Fruit fly (Drosophila melanogaster) whole organism, prepupa: ENCODE results near the gene CG13258.
A peak's percentile ranks its signal among the peaks of the same experiment; 100 is the strongest.

Source experiments
- CG11294 ChIP-seq: fragments of 200-800 bp; sonication (Bioruptor generic); IDR thresholded peaks from 2 replicates; pipeline ENCODE4 v1.3.6; 2022; ENCODE audit warnings: missing biosample characterization, missing genetic modification characterization
- CG11902 ChIP-seq: fragments of 200-800 bp; sonication (Bioruptor generic); optimal IDR thresholded peaks from 3 replicates; lab custom pipeline; 2016; ENCODE audit warnings: missing biosample characterization, missing genetic modification characterization
- CG3919 ChIP-seq: fragments of 200-800 bp; sonication (Bioruptor generic); optimal IDR thresholded peaks from 3 replicates; lab custom pipeline; 2016; ENCODE audit warnings: missing biosample characterization, missing genetic modification characterization
- CG4318 ChIP-seq: fragments of 200-800 bp; sonication (Bioruptor generic); optimal IDR thresholded peaks from 3 replicates; lab custom pipeline; 2017; ENCODE audit warnings: missing biosample characterization, mild to moderate bottlenecking, missing genetic modification characterization
- Eip75B ChIP-seq: fragments of 200-800 bp; sonication (Bioruptor generic); optimal IDR thresholded peaks from 3 replicates; lab custom pipeline; 2016; ENCODE audit warnings: missing biosample characterization, missing genetic modification characterization
- Hr4 ChIP-seq: fragments of 200-800 bp; sonication (Bioruptor generic); optimal IDR thresholded peaks from 3 replicates; lab custom pipeline; 2016; ENCODE audit warnings: missing biosample characterization, missing genetic modification characterization
- OdsH ChIP-seq: fragments of 200-800 bp; sonication (Bioruptor generic); optimal IDR thresholded peaks from 3 replicates; lab custom pipeline; 2016; ENCODE audit warnings: missing biosample characterization, missing genetic modification characterization
- Smox ChIP-seq: fragments of 200-800 bp; sonication (Bioruptor generic); optimal IDR thresholded peaks from 3 replicates; lab custom pipeline; 2016; ENCODE audit warnings: missing biosample characterization, missing genetic modification characterization
- achi ChIP-seq: fragments of 200-800 bp; sonication (Bioruptor generic); optimal IDR thresholded peaks from 3 replicates; lab custom pipeline; 2016; ENCODE audit warnings: missing biosample characterization, missing genetic modification characterization
- fkh ChIP-seq: fragments of 200-800 bp; sonication (Bioruptor generic); optimal IDR thresholded peaks from 3 replicates; lab custom pipeline; 2017; ENCODE audit warnings: missing biosample characterization, mild to moderate bottlenecking, missing genetic modification characterization, moderate library complexity
- salr ChIP-seq, 2 experiments: fragments of 200-800 bp; sonication (Bioruptor generic); optimal IDR thresholded peaks; 3 replicates each; lab custom pipeline; 2016 to 2018; ENCODE audit warnings: missing biosample characterization in 2 of 2, missing genetic modification characterization in 2 of 2, mild to moderate bottlenecking in 1 of 2
- vri ChIP-seq: fragments of 200-800 bp; sonication (Bioruptor generic); optimal IDR thresholded peaks from 3 replicates; lab custom pipeline; 2016; ENCODE audit warnings: missing biosample characterization, mild to moderate bottlenecking, missing genetic modification characterization

- no peak for TF ChIP-seq Hr4
- TF ChIP-seq OdsH, result no peak
- TF ChIP-seq Smox (GFP tag; lab: Kevin White, UChicago), result no peak
- no peak for TF ChIP-seq CG4318 (GFP tag; lab: Kevin White, UChicago)
- no peak for TF ChIP-seq CG11294 (GFP tag; lab: Robert Waterston, UW)
- no peak for TF ChIP-seq CG3919
- no peak for TF ChIP-seq CG11902
- no peak for TF ChIP-seq vri
- TF ChIP-seq achi, result no peak
- TF ChIP-seq Eip75B (GFP tag; lab: Kevin White, UChicago), result no peak
- TF ChIP-seq fkh (GFP tag; lab: Kevin White, UChicago), result peak; percentile 67
- TF ChIP-seq salr (GFP tag; optimal IDR thresholded peaks at IDR 0.05; lab: Kevin White, UChicago), result no peak
Measured at dm6 chr2L:16307026-16307703, 14.3 kb upstream of the CG13258 start, which contains the start of the genes CG5861 and Syx5.
